Fruit fly (Drosophila melanogaster) whole organism, larva: ENCODE data around the gene CG10467.

Source experiments
- noc ChIP-seq: fragments of 200-800 bp; sonication (Bioruptor generic); optimal IDR thresholded peaks from 3 replicates; lab custom pipeline; 2019; ENCODE audit warnings: missing biosample characterization, mild to moderate bottlenecking, missing genetic modification characterization, moderate library complexity

The CG10467 gene

dm6 chr3L:6116881-6117280 lies 22.3 kb upstream of the CG10467 start:
- no peak for TF ChIP-seq noc (tag; lab: Kevin White, UChicago)

dm6 chr3L:6115505-6115904 lies 21.0 kb upstream of the CG10467 start:
- TF ChIP-seq noc (tag; lab: Kevin White, UChicago), result no peak

dm6 chr3L:6111458-6111857 lies 16.9 kb upstream of the CG10467 start:
- no peak for TF ChIP-seq noc (tag; lab: Kevin White, UChicago)

- TF ChIP-seq noc (tag; lab: Kevin White, UChicago), result no peak
Measured at dm6 chr3L:6110673-6111449, 16.3 kb upstream of the CG10467 start.

- no peak for TF ChIP-seq noc (tag; lab: Kevin White, UChicago)
Measured at dm6 chr3L:6108264-6109060, 13.9 kb upstream of the CG10467 start.

- no peak for TF ChIP-seq noc (tag; lab: Kevin White, UChicago)
Measured at dm6 chr3L:6106717-6107116, 12.2 kb upstream of the CG10467 start.

dm6 chr3L:6105435-6105834 lies 10.9 kb upstream of the CG10467 start:
- no peak for TF ChIP-seq noc (tag; lab: Kevin White, UChicago)

dm6 chr3L:6104551-6104950 lies 10.0 kb upstream of the CG10467 start:
- TF ChIP-seq noc (tag; lab: Kevin White, UChicago), result no peak

dm6 chr3L:6103658-6104057 lies 9.1 kb upstream of the CG10467 start:
- no peak for TF ChIP-seq noc (tag; lab: Kevin White, UChicago)

dm6 chr3L:6097270-6097669 lies 2.7 kb upstream of the CG10467 start, which contains the start of gene Ets65A:
Gene Ets65A (plus strand): TSS chr3L:6097617.
- TF ChIP-seq noc (tag; lab: Kevin White, UChicago), result no peak

dm6 chr3L:6093213-6093612 lies 1.3 kb downstream of the CG10467 start, which contains the start of gene CG10469:
Gene CG10469 (minus strand): TSS chr3L:6093313.
- no peak for TF ChIP-seq noc (tag; lab: Kevin White, UChicago)

dm6 chr3L:6085988-6086387 lies 8.6 kb downstream of the CG10467 start:
- TF ChIP-seq noc (tag; lab: Kevin White, UChicago), result no peak

dm6 chr3L:6085157-6085556 lies 9.4 kb downstream of the CG10467 start:
- no peak for TF ChIP-seq noc (tag; lab: Kevin White, UChicago)

- no peak for TF ChIP-seq noc (tag; lab: Kevin White, UChicago)
Measured at dm6 chr3L:6084446-6084845, 10.1 kb downstream of the CG10467 start.

dm6 chr3L:6082561-6082960 lies 12.0 kb downstream of the CG10467 start, which contains the start of gene CG13293:
Gene CG13293 (plus strand): TSS chr3L:6082883.
- no peak for TF ChIP-seq noc (tag; lab: Kevin White, UChicago)

- no peak for TF ChIP-seq noc (tag; lab: Kevin White, UChicago)
Measured at dm6 chr3L:6076429-6076828, 18.1 kb downstream of the CG10467 start, which contains the start of gene ssp6. Gene ssp6 (plus strand): TSS chr3L:6076722.
